Fruit fly (Drosophila melanogaster) S2 (cell line): ENCODE data around the gene Mcm5.

ENCODE experiments used
- CG8478 ChIP-seq: fragments of >200 bp; optimal IDR thresholded peaks from 2 replicates; lab custom pipeline; 2018
- CTCF ChIP-seq, 2 experiments: fragments of >200 bp; optimal IDR thresholded peaks; 2 replicates each; lab custom pipeline; 2018

Mcm5 gene

DNA sequence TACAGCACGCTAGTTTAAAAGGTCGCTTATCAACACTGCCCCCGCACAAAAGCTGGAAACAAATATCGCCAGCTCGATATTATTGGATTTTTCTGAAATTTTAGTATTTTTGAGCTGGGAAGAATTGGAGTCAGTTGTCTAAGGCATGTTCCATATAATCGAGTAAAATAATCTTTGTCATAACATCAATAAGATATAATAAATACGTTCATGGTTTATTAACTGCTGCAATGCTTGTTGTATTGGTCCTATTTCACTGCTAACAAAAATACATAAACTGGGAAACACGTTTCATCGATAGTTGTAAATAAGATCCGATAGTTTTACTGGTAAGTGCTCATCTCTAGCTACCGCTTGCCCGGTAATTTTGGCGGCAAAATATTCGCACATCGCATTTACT lies at the start of gene Mcm5, which contains the start of gene Art1:
Gene Mcm5, plus strand, starts transcription at position 339 of the 400 bp plus-strand sequence.
Gene Art1, minus strand, starts transcription at position 41 of the 400 bp plus-strand sequence.
- no peak for TF ChIP-seq CTCF (optimal IDR thresholded peaks at IDR 0.05; lab: Kevin White, UChicago)
- no peak for TF ChIP-seq CG8478 (lab: Kevin White, UChicago)

DNA sequence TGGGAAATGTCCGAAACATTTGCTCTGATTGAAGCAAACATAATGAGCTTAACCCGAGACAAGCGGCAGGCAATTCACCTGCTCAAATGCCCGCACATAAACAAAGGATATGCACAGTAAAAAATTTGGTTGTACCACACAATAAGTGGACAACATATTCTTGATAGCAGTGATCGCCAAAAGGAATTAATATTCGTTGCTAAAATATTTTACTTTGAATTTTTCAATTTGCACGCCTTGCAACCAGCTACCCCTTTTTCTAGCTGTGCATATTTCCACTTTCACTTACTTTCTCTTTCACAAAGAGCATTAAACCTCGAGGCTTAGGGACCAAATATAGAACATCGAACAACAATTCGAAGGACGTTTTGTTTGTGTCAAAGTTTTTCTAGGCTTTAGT lies 40.7 kb upstream of the Mcm5 start:
- TF ChIP-seq CTCF (optimal IDR thresholded peaks at IDR 0.05; lab: Kevin White, UChicago) (no peak), CG8478 (lab: Kevin White, UChicago) (no peak)

DNA sequence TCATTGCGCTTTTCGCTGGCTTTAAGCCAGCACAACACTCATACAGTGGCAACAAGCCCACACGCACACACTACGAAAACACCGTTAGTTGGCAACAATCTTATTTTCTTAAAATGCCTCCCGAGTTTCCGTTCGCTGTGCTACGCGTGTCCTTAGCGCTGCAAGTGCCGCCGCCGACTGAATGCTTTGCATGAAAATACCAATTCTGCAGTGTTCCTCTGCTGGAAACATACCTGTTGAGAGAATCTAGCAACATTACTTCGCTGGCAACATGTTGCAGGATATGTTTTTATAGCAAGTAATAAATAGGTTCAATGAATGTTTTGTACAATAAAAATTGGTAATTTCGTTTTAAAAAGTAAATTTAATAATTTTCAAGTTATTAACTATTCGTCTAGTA lies 37.3 kb upstream of the Mcm5 start, which contains the start of gene TkR86C:
Gene TkR86C, minus strand, starts transcription at position 168 of the 400 bp plus-strand sequence.
- TF ChIP-seq CG8478 (lab: Kevin White, UChicago) (no peak), CTCF (optimal IDR thresholded peaks at IDR 0.05; lab: Kevin White, UChicago) (no peak)

DNA sequence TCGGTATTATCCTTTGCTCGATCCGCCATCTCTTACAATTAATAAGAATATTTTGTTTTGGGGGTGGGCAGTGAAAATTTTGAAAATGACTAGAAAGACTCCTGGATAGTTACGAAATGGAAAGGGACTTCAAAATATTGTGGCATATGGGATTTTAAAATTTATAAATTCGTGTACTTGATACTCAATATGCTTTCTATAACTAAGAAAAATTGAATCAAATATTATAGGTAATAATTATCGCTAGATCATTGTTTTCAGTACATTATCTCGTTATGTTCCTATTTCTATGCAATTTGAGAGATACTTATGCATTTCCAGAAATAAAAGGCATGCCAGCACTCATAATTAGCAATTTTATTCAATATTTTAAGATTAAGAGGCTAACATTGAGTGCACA lies 32.8 kb upstream of the Mcm5 start, which contains the start of gene CG14691:
Gene CG14691, minus strand, starts transcription at position 101 of the 400 bp plus-strand sequence.
- TF ChIP-seq CG8478 (lab: Kevin White, UChicago), result no peak
- no peak for TF ChIP-seq CTCF (optimal IDR thresholded peaks at IDR 0.05; lab: Kevin White, UChicago)

DNA sequence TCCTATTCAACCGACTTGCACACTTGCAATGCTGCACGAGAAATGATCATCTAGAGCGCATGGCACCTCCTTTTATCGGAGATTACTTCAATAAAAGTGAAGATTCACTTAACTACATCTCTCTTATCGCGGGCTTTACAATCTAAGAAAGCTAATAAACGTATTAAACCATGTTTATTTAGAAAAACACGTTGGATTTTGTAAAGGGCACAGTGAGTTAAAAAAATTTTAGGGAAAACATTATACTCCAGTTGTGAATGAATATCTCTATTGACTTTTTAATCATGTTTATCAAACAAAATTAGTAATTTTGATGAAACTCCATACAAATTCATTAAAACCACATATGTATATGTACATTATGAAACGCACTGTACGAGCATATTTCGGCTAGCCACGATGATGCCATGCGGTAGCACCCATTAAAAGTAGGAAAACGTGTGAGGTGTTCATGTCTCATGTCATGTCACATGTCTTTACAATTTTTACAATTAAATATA lies 28.9 kb upstream of the Mcm5 start, which contains the start of gene CG31272:
Gene CG31272, minus strand, starts transcription at position 51 of the 500 bp plus-strand sequence.
- TF ChIP-seq CG8478 (lab: Kevin White, UChicago) (no peak), CTCF (optimal IDR thresholded peaks at IDR 0.05; lab: Kevin White, UChicago) (no peak)

DNA sequence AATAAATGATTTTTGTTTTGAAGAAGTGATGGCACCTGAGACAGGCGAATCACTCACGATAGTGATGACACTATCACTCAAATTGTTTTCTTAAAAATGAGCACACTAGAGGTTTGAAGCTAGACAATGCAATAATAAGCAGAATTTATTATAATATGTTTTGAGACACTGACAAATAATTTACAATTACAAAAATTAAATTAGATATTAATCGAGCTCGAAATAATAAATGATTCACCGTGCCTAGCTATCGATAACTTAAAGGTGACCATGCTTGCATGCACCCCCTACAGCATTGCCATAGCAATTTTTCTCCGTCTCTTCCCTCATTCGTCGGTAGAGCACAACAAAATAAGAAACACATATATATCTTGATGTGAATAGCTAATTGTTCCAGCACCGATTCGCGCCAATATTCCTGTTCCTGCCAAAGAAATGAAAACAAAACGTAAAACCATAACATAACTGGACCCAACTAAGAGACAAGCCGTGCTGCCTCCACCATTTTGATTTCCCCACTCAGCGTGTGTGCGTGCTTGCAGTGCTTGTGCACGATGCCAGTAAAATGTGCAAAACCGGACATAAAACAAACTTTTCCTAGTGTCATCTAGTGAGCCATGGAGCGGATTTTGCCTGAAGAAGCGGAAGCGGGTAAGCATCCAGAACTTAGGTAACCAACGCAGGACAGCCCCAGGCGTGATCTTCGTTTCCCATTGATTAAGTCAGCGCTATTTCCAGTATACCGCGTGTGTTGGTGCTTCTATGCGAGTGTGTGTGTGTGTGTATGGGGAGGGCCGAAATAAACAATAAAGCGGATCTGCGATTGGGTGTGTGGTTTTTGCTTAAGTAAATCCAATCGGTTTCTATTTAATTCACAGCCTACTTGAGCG lies 27.1 kb upstream of the Mcm5 start, which contains the start of the genes MED7 and Cap-H2:
Gene MED7, minus strand, starts transcription at position 67 of the 890 bp plus-strand sequence.
Gene Cap-H2, plus strand, starts transcription at position 345 of the 890 bp plus-strand sequence.
- TF ChIP-seq CTCF (optimal IDR thresholded peaks at IDR 0.05; lab: Kevin White, UChicago) (no peak), CG8478 (lab: Kevin White, UChicago) (no peak)

DNA sequence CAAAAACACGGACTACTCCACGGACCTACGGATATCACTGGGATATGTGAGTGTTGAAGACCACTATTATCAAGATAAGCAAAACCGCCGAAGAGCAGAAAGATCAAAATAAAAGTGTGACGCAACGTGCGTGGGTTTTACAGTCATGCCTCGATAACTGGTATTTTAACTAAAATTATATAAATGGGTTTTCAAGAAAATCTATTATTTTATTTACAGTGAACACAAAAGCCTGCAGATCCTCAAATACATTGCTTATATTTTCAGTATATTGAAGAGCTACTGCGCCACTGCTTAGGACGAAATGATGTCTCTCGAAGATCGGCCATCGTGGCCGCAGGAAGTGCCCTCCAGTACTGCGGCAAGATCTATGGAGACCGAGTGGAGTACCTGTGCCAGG lies 26.3 kb upstream of the Mcm5 start:
- TF ChIP-seq CTCF (optimal IDR thresholded peaks at IDR 0.05; lab: Kevin White, UChicago) (no peak), CG8478 (lab: Kevin White, UChicago) (no peak)

DNA sequence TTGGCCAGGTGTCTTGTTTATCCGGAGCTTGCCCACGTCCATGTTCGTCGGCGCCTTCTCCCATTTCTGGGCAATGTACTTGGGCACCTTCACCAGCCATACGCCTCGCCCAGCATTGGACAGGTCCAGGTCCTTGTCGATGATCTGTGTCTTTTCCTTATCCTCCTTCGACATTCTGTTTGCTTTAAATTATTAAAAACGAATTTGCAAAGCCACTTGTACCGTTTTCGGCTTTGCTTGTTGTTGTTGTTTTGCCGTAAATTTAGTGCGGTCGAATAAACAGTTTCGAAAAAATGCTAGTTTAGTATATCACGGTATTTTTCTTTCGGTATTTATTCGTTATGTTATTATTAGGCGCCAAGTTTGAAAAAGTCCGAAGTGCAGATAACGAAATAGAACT lies 20.8 kb upstream of the Mcm5 start, which contains the start of gene TfIIFbeta:
Gene TfIIFbeta, minus strand, starts transcription at position 279 of the 400 bp plus-strand sequence.
- TF ChIP-seq CG8478 (lab: Kevin White, UChicago) (no peak), CTCF (optimal IDR thresholded peaks at IDR 0.05; lab: Kevin White, UChicago) (no peak)

DNA sequence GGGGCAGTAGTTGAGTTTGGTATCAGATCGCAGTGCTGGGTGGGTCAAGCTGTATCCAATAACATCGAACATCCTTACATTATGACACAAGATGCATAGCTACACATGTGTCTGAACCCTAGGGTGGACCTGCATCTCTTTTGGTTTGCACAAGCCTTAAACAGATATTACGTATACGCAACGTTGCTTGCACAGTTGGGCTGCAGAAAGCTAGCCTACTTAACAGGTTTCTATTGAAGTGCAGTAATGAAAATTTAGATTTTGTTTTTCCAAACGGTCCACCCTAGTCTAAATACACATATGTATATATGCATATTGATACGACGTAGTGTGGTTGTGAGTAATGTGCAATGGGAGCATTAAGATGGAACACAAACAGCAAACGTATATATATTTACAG lies 13.1 kb upstream of the Mcm5 start:
- TF ChIP-seq CTCF (optimal IDR thresholded peaks at IDR 0.05; lab: Kevin White, UChicago), result no peak
- no peak for TF ChIP-seq CG8478 (lab: Kevin White, UChicago)

DNA sequence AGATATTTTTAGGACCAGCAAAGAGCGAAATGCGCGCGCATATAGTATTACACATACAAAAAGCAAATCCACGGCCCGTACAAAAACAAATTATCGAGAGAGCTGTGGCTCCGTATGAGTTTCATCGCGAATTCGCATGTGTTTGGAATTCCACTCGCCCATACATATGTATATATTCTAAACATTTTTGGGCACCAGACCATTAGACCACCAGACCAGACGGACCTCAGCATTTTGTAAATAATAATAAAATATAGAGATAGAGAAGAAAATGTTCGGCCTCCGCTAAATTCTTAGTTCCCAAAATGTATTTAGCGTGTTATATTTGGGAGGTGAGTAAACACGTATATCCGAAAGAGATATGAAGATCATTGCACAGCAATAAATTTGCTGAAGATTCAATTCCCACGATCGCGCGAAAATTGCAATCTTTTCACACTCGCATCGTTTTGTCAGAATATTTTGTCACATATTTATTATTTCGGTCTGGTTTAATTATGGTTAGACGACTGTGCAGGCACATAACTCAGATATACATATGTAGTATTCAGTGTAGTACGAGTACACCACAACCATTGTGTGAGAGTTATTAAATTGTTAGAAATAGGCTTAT lies 12.2 kb upstream of the Mcm5 start:
- no peak for TF ChIP-seq CG8478 (lab: Kevin White, UChicago)
- no peak for TF ChIP-seq CTCF (optimal IDR thresholded peaks at IDR 0.05; lab: Kevin White, UChicago)

DNA sequence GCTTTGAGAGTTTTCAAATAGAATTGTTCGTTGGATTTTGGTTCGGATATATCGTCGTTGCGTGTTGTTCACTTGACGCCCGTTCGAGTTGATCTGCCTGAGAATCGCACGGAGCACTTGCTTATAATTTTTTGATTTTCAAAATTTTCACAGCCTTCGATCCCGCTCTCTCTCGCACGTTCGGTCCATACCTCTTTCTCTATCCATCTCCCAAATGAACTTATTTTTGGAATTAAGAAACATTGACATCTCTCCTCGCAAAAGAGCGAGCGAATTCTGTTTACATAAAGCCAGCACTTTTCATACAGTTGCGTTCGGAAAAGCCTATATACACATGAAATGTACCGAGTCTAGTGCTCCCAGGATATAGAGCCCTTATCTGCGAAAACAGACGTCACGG lies 11.1 kb upstream of the Mcm5 start, which contains the start of the genes CG45076, CG45078 and fau:
Gene CG45076, minus strand, starts transcription at position 101 of the 400 bp plus-strand sequence.
Gene CG45078, minus strand, starts transcription at position 101 of the 400 bp plus-strand sequence.
Gene fau, minus strand, starts transcription at position 101 of the 400 bp plus-strand sequence.
- TF ChIP-seq CG8478 (lab: Kevin White, UChicago) (no peak), CTCF (optimal IDR thresholded peaks at IDR 0.05; lab: Kevin White, UChicago) (no peak)

DNA sequence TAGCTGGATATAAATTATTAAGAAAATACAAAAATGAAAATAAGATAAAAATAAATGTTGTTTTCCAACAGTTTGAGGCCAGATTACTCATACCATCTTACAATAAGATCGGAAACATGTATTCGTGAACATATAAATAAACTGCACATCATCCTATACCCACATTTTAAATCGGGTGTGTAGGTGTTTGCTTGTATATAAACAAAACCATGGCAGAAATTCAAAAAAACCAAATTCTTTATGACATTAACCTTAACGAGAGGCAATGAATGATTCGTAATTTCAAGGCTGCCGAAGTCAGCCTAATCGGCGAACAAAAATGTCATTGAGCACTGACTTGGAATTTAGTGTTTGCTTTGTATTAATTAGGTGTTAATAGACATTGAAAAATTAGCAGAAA lies 10.2 kb upstream of the Mcm5 start:
- TF ChIP-seq CTCF (optimal IDR thresholded peaks at IDR 0.05; lab: Kevin White, UChicago) (no peak), CG8478 (lab: Kevin White, UChicago) (no peak)

DNA sequence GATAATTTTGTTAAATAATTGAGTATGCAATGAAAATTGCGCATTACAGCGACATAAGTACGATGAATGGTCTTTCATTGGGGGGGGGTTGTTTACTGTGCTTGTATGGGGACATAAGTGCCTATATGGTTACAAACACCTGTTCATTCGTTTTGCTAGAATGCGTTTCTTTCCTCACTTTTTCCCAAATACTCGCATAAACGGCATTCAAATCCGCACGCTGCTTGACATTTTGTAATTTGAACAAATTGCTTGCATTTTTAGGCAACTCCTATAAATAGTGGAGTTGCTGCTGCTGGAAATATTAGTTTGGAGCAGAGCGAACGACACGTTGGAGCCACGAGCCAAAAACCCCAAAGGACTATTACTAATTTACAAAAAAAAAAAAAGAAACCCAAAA lies 9.1 kb upstream of the Mcm5 start, which contains the start of gene Desi:
Gene Desi, plus strand, starts transcription at position 301 of the 400 bp plus-strand sequence.
- TF ChIP-seq CG8478 (lab: Kevin White, UChicago), result no peak
- TF ChIP-seq CTCF (optimal IDR thresholded peaks at IDR 0.05; lab: Kevin White, UChicago), result no peak

DNA sequence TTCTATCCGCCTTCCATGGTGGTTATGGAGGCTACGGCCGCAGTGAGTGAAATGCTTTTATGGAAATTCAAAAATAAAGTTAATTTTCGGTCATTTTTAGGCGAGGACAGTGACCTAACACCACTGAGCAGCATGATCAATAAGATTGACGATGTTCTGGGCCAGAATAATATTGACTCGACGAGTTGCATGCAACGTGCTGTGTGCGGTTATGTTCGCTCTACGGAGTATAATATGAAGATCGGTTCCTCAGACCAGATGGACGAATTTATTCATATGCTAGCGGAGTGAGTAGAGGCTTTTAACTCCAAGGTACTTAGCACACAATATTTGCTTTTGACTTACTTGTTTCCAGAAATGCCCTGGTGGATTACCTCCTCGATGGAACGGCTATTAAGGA lies 8.2 kb upstream of the Mcm5 start:
- TF ChIP-seq CTCF (optimal IDR thresholded peaks at IDR 0.05; lab: Kevin White, UChicago), result no peak
- TF ChIP-seq CG8478 (lab: Kevin White, UChicago), result no peak
